Worm (Caenorhabditis elegans): Measurements from ENCODE around the gene mboa-2.
A peak's percentile ranks its signal among the peaks of the same experiment; 100 is the strongest.

ce11 chrV:11074448-11074847 is 47.8 kb downstream of the mboa-2 start, which contains the start of gene act-3:
- no peak for TF ChIP-seq lsy-2 (tag; optimal IDR thresholded peaks at IDR 0.05)
- peak; percentile 84 for TF ChIP-seq hlh-1 (tag; optimal IDR thresholded peaks at IDR 0.05)
- TF ChIP-seq ces-1 (GFP tag; optimal IDR thresholded peaks at IDR 0.05) = no peak
- no peak for TF ChIP-seq nhr-2 (tag; optimal IDR thresholded peaks at IDR 0.05)
- TF ChIP-seq unc-62 (GFP tag; optimal IDR thresholded peaks at IDR 0.05) = peak; percentile 6
- no peak for TF ChIP-seq blmp-1 (tag; optimal IDR thresholded peaks at IDR 0.05)
- TF ChIP-seq nhr-12 (tag; optimal IDR thresholded peaks at IDR 0.05) = no peak
- TF ChIP-seq nhr-76 (tag; optimal IDR thresholded peaks at IDR 0.05) = no peak
- no peak for TF ChIP-seq lin-13 (tag; optimal IDR thresholded peaks at IDR 0.05)
- TF ChIP-seq mls-2 (tag; optimal IDR thresholded peaks at IDR 0.05) = no peak
- TF ChIP-seq nhr-237 (tag; optimal IDR thresholded peaks at IDR 0.05) = no peak
- no peak for TF ChIP-seq ham-2 (GFP tag; optimal IDR thresholded peaks at IDR 0.05)
- TF ChIP-seq elt-3 (tag; optimal IDR thresholded peaks at IDR 0.05) = no peak
- TF ChIP-seq sem-2 (GFP tag; optimal IDR thresholded peaks at IDR 0.05) = no peak

All from whole organism, mixed stage, embryonic.